Fruit fly (Drosophila melanogaster) whole organism, wandering third instar larva: Measurements from ENCODE around the gene firl.

Experiments
- Abd-B ChIP-seq: fragments of >200 bp; optimal IDR thresholded peaks from 2 replicates; lab custom pipeline; 2017; ENCODE audit warnings: missing biosample characterization, missing genetic modification characterization
- CG32264 ChIP-seq: fragments of 200-800 bp; sonication (Bioruptor generic); optimal IDR thresholded peaks from 2 replicates; lab custom pipeline; 2016; ENCODE audit warnings: missing biosample characterization, missing genetic modification characterization
- CG9705 ChIP-seq: fragments of 200-800 bp; sonication (Bioruptor generic); optimal IDR thresholded peaks from 2 replicates; lab custom pipeline; 2018; ENCODE audit warnings: missing biosample characterization, mild to moderate bottlenecking, missing genetic modification characterization
- CrebA ChIP-seq: fragments of 200-800 bp; sonication (Bioruptor generic); optimal IDR thresholded peaks from 2 replicates; lab custom pipeline; 2016; ENCODE audit warnings: missing biosample characterization, mild to moderate bottlenecking, missing genetic modification characterization, borderline replicate concordance
- Dfd ChIP-seq: fragments of >200 bp; optimal IDR thresholded peaks from 2 replicates; lab custom pipeline; 2017; ENCODE audit warnings: missing biosample characterization, missing genetic modification characterization
- Dif ChIP-seq: fragments of 200-275, 200-300 bp; sonication (Bioruptor generic); optimal IDR thresholded peaks from 2 replicates; lab custom pipeline; 2018; ENCODE audit warnings: missing biosample characterization, missing genetic modification characterization; ENCODE audit not compliant: partially characterized antibody
- GATAd ChIP-seq: sonication (Bioruptor generic); optimal IDR thresholded peaks from 2 replicates; lab custom pipeline; 2016; ENCODE audit warnings: missing biosample characterization, missing genetic modification characterization
- HLH106 ChIP-seq: fragments of 200-800 bp; optimal IDR thresholded peaks from 3 replicates; lab custom pipeline; 2019; ENCODE audit warnings: missing biosample characterization, mild to moderate bottlenecking, missing genetic modification characterization, moderate library complexity
- Hnf4 ChIP-seq: fragments of 200-800 bp; sonication (Bioruptor generic); optimal IDR thresholded peaks from 2 replicates; lab custom pipeline; 2016; ENCODE audit warnings: missing biosample characterization, mild to moderate bottlenecking, missing genetic modification characterization
- Hr78 ChIP-seq: fragments of >200 bp; optimal IDR thresholded peaks from 2 replicates; lab custom pipeline; 2017; ENCODE audit warnings: missing biosample characterization, missing genetic modification characterization
- Hr83 ChIP-seq: fragments of 200-300 bp; sonication (Bioruptor generic); optimal IDR thresholded peaks from 2 replicates; lab custom pipeline; 2016; ENCODE audit warnings: missing biosample characterization, mild to moderate bottlenecking, missing genetic modification characterization, moderate library complexity; ENCODE audit not compliant: poor library complexity, severe bottlenecking
- Jra ChIP-seq: sonication (Bioruptor generic); optimal IDR thresholded peaks from 2 replicates; lab custom pipeline; 2016; ENCODE audit warnings: missing biosample characterization, missing genetic modification characterization
- Mio ChIP-seq: sonication (Bioruptor generic); optimal IDR thresholded peaks from 2 replicates; lab custom pipeline; 2016; ENCODE audit warnings: missing biosample characterization, missing genetic modification characterization
- Myc ChIP-seq: fragments of >200 bp; optimal IDR thresholded peaks from 2 replicates; lab custom pipeline; 2017
- N ChIP-seq: fragments of >200 bp; optimal IDR thresholded peaks from 2 replicates; lab custom pipeline; 2018; ENCODE audit warnings: missing biosample characterization, missing external identifiers, missing genetic modification characterization
- OdsH ChIP-seq: fragments of 200-800 bp; sonication (Bioruptor generic); optimal IDR thresholded peaks from 2 replicates; lab custom pipeline; 2016; ENCODE audit warnings: missing biosample characterization, mild to moderate bottlenecking, missing genetic modification characterization
- Rel ChIP-seq, 2 experiments: fragments of 200-800 bp; sonication (Bioruptor generic) in 1 of 2; optimal IDR thresholded peaks; 2 replicates in 1 of 2; 3 replicates in 1 of 2; lab custom pipeline; 2016 to 2019; ENCODE audit warnings: mild to moderate bottlenecking in 2 of 2, missing biosample characterization in 2 of 2, missing genetic modification characterization in 2 of 2, moderate library complexity in 1 of 2
- Sp1 ChIP-seq: fragments of 200-800 bp; sonication (Bioruptor generic); optimal IDR thresholded peaks from 3 replicates; lab custom pipeline; 2019; ENCODE audit warnings: missing biosample characterization, mild to moderate bottlenecking, missing genetic modification characterization, moderate library complexity
- Vsx2 ChIP-seq: fragments of 200-300, 225-300 bp; sonication (Bioruptor generic); optimal IDR thresholded peaks from 2 replicates; lab custom pipeline; 2018; ENCODE audit warnings: missing biosample characterization, missing genetic modification characterization; ENCODE audit not compliant: partially characterized antibody
- br ChIP-seq: fragments of 200-800 bp; sonication (Bioruptor generic); optimal IDR thresholded peaks from 2 replicates; lab custom pipeline; 2016; ENCODE audit warnings: missing biosample characterization, missing genetic modification characterization
- brk ChIP-seq: fragments of 200-800 bp; sonication (Bioruptor generic); optimal IDR thresholded peaks from 2 replicates; lab custom pipeline; 2016; ENCODE audit warnings: missing biosample characterization, mild to moderate bottlenecking, missing genetic modification characterization
- dl ChIP-seq, 2 experiments: fragments of 175-275, 200-275 bp in 1 of 2; fragments of 200-275 bp in 1 of 2; sonication (Bioruptor generic); optimal IDR thresholded peaks; lab custom pipeline; 2018; ENCODE audit warnings: mild to moderate bottlenecking in 2 of 2, missing biosample characterization in 2 of 2, missing genetic modification characterization in 2 of 2, moderate library complexity in 2 of 2; ENCODE audit not compliant: partially characterized antibody in 2 of 2, insufficient read depth in 1 of 2
- dmrt93B ChIP-seq: fragments of 200-800 bp; sonication (Bioruptor generic); optimal IDR thresholded peaks from 2 replicates; lab custom pipeline; 2018; ENCODE audit warnings: missing biosample characterization, mild to moderate bottlenecking, missing genetic modification characterization
- dsf ChIP-seq: sonication (Bioruptor generic); optimal IDR thresholded peaks from 2 replicates; lab custom pipeline; 2016; ENCODE audit warnings: missing biosample characterization, missing genetic modification characterization, borderline replicate concordance
- ey ChIP-seq: fragments of 200-800 bp; sonication (Bioruptor generic); optimal IDR thresholded peaks from 2 replicates; lab custom pipeline; 2016; ENCODE audit warnings: missing biosample characterization, missing genetic modification characterization
- foxo ChIP-seq, 2 experiments: fragments of 200-800 bp; sonication (Bioruptor generic); optimal IDR thresholded peaks; 2 replicates in 1 of 2; 3 replicates in 1 of 2; lab custom pipeline; 2016 to 2017; ENCODE audit warnings: missing biosample characterization in 2 of 2, missing genetic modification characterization in 2 of 2
- fru ChIP-seq: fragments of 200-800 bp; sonication (Bioruptor generic); optimal IDR thresholded peaks from 3 replicates; lab custom pipeline; 2016; ENCODE audit warnings: missing biosample characterization, mild to moderate bottlenecking, missing genetic modification characterization
- h ChIP-seq: fragments of 200-800 bp; sonication (Bioruptor generic); optimal IDR thresholded peaks from 3 replicates; lab custom pipeline; 2016; ENCODE audit warnings: missing biosample characterization, mild to moderate bottlenecking, missing genetic modification characterization
- lola ChIP-seq: fragments of >200 bp; optimal IDR thresholded peaks from 2 replicates; lab custom pipeline; 2017; ENCODE audit warnings: missing biosample characterization, missing genetic modification characterization
- pan ChIP-seq: fragments of >200 bp; optimal IDR thresholded peaks from 2 replicates; lab custom pipeline; 2017
- psq ChIP-seq: fragments of 200-800 bp; sonication (Bioruptor generic); optimal IDR thresholded peaks from 3 replicates; lab custom pipeline; 2017; ENCODE audit warnings: missing biosample characterization, mild to moderate bottlenecking, missing genetic modification characterization, moderate library complexity
- rgr ChIP-seq: fragments of 200-800 bp; sonication (Bioruptor generic); optimal IDR thresholded peaks from 3 replicates; lab custom pipeline; 2016; ENCODE audit warnings: missing biosample characterization, mild to moderate bottlenecking, missing genetic modification characterization
- sage ChIP-seq: fragments of 200-800 bp; sonication (Bioruptor generic); optimal IDR thresholded peaks from 2 replicates; lab custom pipeline; 2016; ENCODE audit warnings: missing biosample characterization, mild to moderate bottlenecking, missing genetic modification characterization
- sv ChIP-seq: fragments of 200-800 bp; sonication (Bioruptor generic); optimal IDR thresholded peaks from 3 replicates; lab custom pipeline; 2016; ENCODE audit warnings: missing biosample characterization, missing genetic modification characterization
- tai ChIP-seq: sonication (Bioruptor generic); optimal IDR thresholded peaks from 2 replicates; lab custom pipeline; 2016; ENCODE audit warnings: missing biosample characterization, missing genetic modification characterization
- usp ChIP-seq: fragments of >200 bp; optimal IDR thresholded peaks from 2 replicates; lab custom pipeline; 2017; ENCODE audit warnings: missing biosample characterization, missing genetic modification characterization
- woc ChIP-seq: sonication (Bioruptor generic); optimal IDR thresholded peaks from 2 replicates; lab custom pipeline; 2016; ENCODE audit warnings: missing biosample characterization, mild to moderate bottlenecking, missing genetic modification characterization

The firl gene

DNA sequence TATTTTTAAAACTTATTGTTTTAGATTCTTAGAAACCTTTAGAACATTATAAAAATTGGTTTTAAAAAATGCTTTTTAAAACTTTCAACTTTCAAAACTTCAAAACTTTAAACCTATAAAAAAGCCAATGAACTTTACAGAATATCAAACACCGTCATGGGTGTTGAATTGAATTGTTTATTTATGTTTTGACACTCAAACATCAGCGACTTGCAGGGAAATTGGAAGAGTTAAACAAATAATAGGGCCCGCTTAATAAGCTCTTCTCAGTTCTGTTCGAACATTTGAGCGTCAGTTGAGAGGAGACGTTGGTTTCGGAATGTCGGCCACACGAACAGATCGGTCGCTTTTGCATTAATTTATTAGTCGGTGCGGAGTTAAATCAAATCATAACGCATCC is 17.4 kb downstream of the firl start, which contains the start of gene PLCXD:
PLCXD (plus strand) TSS at position 286 of the 400 bp plus-strand sequence.
- TF ChIP-seq Jra (GFP tag; lab: Kevin White, UChicago) (no peak), brk (no peak), N (GFP tag; lab: Kevin White, UChicago) (no peak), ey (no peak), sage (GFP tag; lab: Kevin White, UChicago) (no peak), lola (GFP tag; lab: Kevin White, UChicago) (no peak), Dfd (GFP tag; lab: Kevin White, UChicago) (no peak), usp (no peak), foxo (GFP tag; optimal IDR thresholded peaks at IDR 0.05; lab: Kevin White, UChicago) (no peak), CG32264 (GFP tag; lab: Kevin White, UChicago) (no peak), OdsH (GFP tag; lab: Kevin White, UChicago) (no peak)

DNA sequence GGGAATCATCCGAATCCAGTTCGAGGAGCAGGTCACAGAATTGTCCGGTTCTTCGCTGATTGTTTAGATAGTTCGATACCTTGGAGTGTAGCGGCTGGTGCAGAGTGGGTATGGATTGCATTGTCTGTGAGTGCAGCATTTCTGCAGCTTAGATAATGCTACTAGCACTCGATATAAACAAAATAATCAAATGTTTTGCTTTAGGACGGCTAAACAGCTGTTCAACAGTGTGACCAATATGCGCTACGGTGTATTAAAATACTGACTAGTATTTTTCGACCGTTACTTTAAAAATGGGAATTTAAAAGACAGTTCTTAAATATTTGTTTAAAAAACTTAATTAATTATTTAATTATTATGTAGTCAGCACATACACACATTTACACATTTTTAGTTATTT is 17.9 kb downstream of the firl start, which contains the start of gene Plzf:
Plzf (minus strand) TSS at position 196 of the 400 bp plus-strand sequence.
- TF ChIP-seq dsf (GFP tag; lab: Kevin White, UChicago) = no peak
- TF ChIP-seq Hnf4 = no peak
- TF ChIP-seq Jra (GFP tag; lab: Kevin White, UChicago) = no peak
- no peak for TF ChIP-seq sv (GFP tag; lab: Kevin White, UChicago)
- TF ChIP-seq brk = no peak
- no peak for TF ChIP-seq HLH106
- TF ChIP-seq Mio (GFP tag; lab: Kevin White, UChicago) = no peak
- TF ChIP-seq CG32264 (GFP tag; lab: Kevin White, UChicago) = no peak
- TF ChIP-seq usp = no peak
- no peak for TF ChIP-seq Hr78

DNA sequence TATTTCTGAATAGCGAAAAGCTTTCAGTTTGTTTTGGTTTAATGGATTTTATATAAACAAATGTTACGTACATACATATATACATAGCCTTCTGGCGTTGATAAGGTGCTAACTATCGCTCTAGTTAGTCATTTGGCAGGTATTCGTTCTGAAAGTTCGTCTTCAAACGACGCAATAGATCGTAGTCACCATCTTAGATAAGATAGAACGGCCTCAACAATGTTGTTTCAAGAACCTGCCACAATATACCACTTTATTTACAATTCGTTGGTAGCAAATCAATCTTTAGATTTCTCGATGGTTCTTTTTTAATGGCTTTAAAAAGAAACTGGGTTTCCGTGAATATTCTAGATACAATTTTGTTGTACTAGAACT is 19.7 kb downstream of the firl start:
- TF ChIP-seq OdsH (GFP tag; lab: Kevin White, UChicago) (no peak), ey (no peak), Sp1 (GFP tag; lab: Kevin White, UChicago) (no peak), Abd-B (GFP tag; lab: Kevin White, UChicago) (no peak), fru (GFP tag; lab: Kevin White, UChicago) (no peak), lola (GFP tag; lab: Kevin White, UChicago) (no peak), Hr83 (no peak), Rel (GFP tag; optimal IDR thresholded peaks at IDR 0.05; lab: Kevin White, UChicago) (no peak), Rel (tag; optimal IDR thresholded peaks at IDR 0.05; lab: Kevin White, UChicago) (no peak), brk (no peak), Dif (no peak), CG9705 (GFP tag; lab: Kevin White, UChicago) (no peak), GATAd (no peak), tai (GFP tag; lab: Kevin White, UChicago) (no peak)

DNA sequence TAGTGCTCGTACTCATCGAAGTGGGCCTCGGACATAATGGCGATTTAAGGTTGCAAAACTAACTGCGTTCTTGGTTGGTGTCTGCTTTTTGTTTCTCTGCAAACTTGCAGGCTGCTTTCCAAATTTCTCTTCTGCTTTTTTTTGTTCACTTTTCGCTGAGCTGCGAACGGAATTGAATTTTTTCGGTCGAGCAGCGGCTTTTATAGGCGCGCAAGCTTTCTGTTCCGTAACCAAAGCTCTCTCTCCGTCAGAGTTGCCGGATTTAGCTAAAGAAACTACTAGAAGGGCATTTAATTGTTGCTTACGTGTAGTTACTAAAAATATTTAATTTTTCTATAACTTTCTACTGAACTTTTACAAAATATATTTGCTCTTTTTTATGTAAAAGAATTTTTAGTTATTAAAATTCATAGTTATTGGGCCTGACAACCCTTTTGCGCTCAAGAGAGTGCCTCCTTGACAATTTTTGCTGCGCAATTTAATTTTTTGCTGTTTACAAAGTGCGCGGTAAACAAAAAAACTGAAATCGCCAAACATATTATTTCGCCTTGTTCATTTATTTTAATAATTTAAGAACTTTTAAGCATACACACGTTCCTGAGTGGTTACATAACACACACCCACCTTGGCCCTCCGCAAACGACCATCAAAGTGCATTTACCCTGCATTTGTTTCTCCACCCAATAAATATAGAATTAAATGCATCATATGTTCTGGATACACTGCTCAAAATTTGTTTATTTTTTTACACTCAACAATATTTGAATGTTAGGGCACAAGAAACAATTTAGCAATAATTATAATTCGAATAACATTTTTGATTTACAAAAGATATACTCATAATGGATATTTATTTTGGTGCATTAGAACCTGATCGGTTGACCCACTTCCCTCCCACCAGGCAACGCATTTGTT is 20.4 kb downstream of the firl start, which contains the start of gene CG6770:
CG6770 (minus strand) TSS at position 178 of the 915 bp plus-strand sequence.
- TF ChIP-seq br = peak; percentile 87
- peak; percentile 45 for TF ChIP-seq sv (GFP tag; lab: Kevin White, UChicago)
- no peak for TF ChIP-seq Abd-B (GFP tag; lab: Kevin White, UChicago)
- peak; percentile 82 for TF ChIP-seq ey
- TF ChIP-seq pan (lab: Kevin White, UChicago) = no peak
- TF ChIP-seq usp = no peak
- peak; percentile 77 for TF ChIP-seq woc
- TF ChIP-seq dl (GFP tag; optimal IDR thresholded peaks at IDR 0.05; lab: Kevin White, UChicago; ENCODE audit: insufficient read depth in 1 of 2, partially characterized antibody in 2 of 2) = no peak
- TF ChIP-seq psq (GFP tag; lab: Kevin White, UChicago) = peak; percentile 61
- TF ChIP-seq Dif = no peak
- peak; percentile 71 for TF ChIP-seq Hnf4
- TF ChIP-seq N (GFP tag; lab: Kevin White, UChicago) = no peak
- peak; percentile 93 for TF ChIP-seq HLH106
- TF ChIP-seq CG32264 (GFP tag; lab: Kevin White, UChicago) = no peak
- TF ChIP-seq lola (GFP tag; lab: Kevin White, UChicago) = no peak
- peak; percentile 70 for TF ChIP-seq Rel (GFP tag; optimal IDR thresholded peaks at IDR 0.05; lab: Kevin White, UChicago)
- peak; percentile 84 for TF ChIP-seq Rel (tag; optimal IDR thresholded peaks at IDR 0.05; lab: Kevin White, UChicago)
- peak; percentile 54 for TF ChIP-seq dsf (GFP tag; lab: Kevin White, UChicago)
- TF ChIP-seq OdsH (GFP tag; lab: Kevin White, UChicago) = peak; percentile 85
- peak; percentile 81 for TF ChIP-seq CG9705 (GFP tag; lab: Kevin White, UChicago)
- TF ChIP-seq tai (GFP tag; lab: Kevin White, UChicago) = peak; percentile 76
- TF ChIP-seq Hr83 = peak; percentile 42
- peak; percentile 71 for TF ChIP-seq dmrt93B (GFP tag; lab: Kevin White, UChicago)
- peak; percentile 66 for TF ChIP-seq Jra (GFP tag; lab: Kevin White, UChicago)
- TF ChIP-seq GATAd = no peak
- TF ChIP-seq fru (GFP tag; lab: Kevin White, UChicago) = peak; percentile 81
- TF ChIP-seq Dfd (GFP tag; lab: Kevin White, UChicago) = no peak
- TF ChIP-seq Vsx2 (GFP tag; lab: Kevin White, UChicago) = peak; percentile 24
- peak; percentile 95 for TF ChIP-seq Sp1 (GFP tag; lab: Kevin White, UChicago)
- no peak for TF ChIP-seq Myc
- no peak for TF ChIP-seq Hr78
- peak; percentile 90 for TF ChIP-seq CrebA
- peak; percentile 91 for TF ChIP-seq h (GFP tag; lab: Kevin White, UChicago)
- TF ChIP-seq sage (GFP tag; lab: Kevin White, UChicago) = peak; percentile 89
- peak; percentile 90 for TF ChIP-seq rgr (GFP tag; lab: Kevin White, UChicago)
- peak; percentile 79 for TF ChIP-seq brk
